Worm (Caenorhabditis elegans) whole organism, late embryonic: Measurements from ENCODE around the gene C43F9.11.

Experiments used
- F13H6.1 ChIP-seq: sonication (generic microtip); optimal IDR thresholded peaks from 2 replicates; lab custom pipeline; 2016; ENCODE audit warnings: missing genetic modification characterization, missing compliant biosample characterization
- T23F11.4 ChIP-seq: fragments of 200-800 bp; sonication (Bioruptor generic); optimal IDR thresholded peaks from 2 replicates; lab custom pipeline; 2018; ENCODE audit warnings: mild to moderate bottlenecking, missing genetic modification characterization, missing compliant biosample characterization
- ceh-24 ChIP-seq: sonication (generic microtip); optimal IDR thresholded peaks from 2 replicates; lab custom pipeline; 2016; ENCODE audit warnings: mild to moderate bottlenecking, missing genetic modification characterization, missing compliant biosample characterization
- hlh-13 ChIP-seq: fragments of 200-800 bp; sonication (Bioruptor generic); optimal IDR thresholded peaks from 2 replicates; lab custom pipeline; 2018; ENCODE audit warnings: mild to moderate bottlenecking, missing genetic modification characterization, missing compliant biosample characterization
- hlh-6 ChIP-seq: sonication (generic microtip); optimal IDR thresholded peaks from 2 replicates; lab custom pipeline; 2016; ENCODE audit warnings: missing genotype, missing genetic modification characterization, missing compliant biosample characterization
- unc-55 ChIP-seq: sonication (generic microtip); optimal IDR thresholded peaks from 2 replicates; lab custom pipeline; 2017; ENCODE audit warnings: missing biosample characterization, missing genetic modification reagents, missing genetic modification characterization

DNA sequence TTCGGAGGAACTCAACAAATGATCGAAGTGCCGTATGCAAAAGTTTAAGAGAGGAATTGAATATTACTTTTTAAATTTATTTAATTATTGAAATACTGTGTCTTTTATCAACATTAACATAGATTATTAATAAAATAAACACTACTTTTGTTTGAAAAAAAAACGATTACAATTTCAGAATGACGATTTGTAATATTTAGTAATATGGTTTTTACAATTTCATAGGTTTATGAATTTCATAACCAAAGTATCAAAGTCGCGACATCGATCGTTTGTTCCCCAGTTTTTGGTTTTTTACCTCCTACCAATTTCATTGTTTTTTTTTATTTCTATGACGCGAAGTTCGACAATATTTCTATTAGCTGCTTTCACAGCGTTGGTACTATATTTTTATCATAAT is 3.4 kb downstream of the C43F9.11 start, which contains the start of gene R09H10.1:
- no peak for TF ChIP-seq ceh-24
- no peak for TF ChIP-seq T23F11.4 (GFP tag; lab: Kevin White, UChicago)
- TF ChIP-seq hlh-6 (tag; lab: Kevin White, UChicago), result no peak
- no peak for TF ChIP-seq F13H6.1 (tag; lab: Kevin White, UChicago)
- TF ChIP-seq hlh-13, result no peak
- TF ChIP-seq unc-55, result no peak
